Worm (Caenorhabditis elegans) whole organism, young adult: ENCODE measurements around the gene Y102A11A.1.

Experiments used
- B0035.1 ChIP-seq: sonication (generic microtip); optimal IDR thresholded peaks from 2 replicates; lab custom pipeline; 2016; ENCODE audit warnings: missing genetic modification characterization, mild to moderate bottlenecking, missing compliant biosample characterization, missing genotype, missing genetic modification reagents
- B0261.1 ChIP-seq: sonication (generic microtip); optimal IDR thresholded peaks from 2 replicates; lab custom pipeline; 2016; ENCODE audit warnings: mild to moderate bottlenecking, missing genetic modification characterization, moderate library complexity, missing compliant biosample characterization
- F52B5.7 ChIP-seq: sonication (generic microtip); optimal IDR thresholded peaks from 2 replicates; lab custom pipeline; 2016; ENCODE audit warnings: mild to moderate bottlenecking, missing genetic modification characterization, missing compliant biosample characterization
- F55B11.4 ChIP-seq: sonication (generic microtip); optimal IDR thresholded peaks from 2 replicates; lab custom pipeline; 2016; ENCODE audit warnings: missing compliant biosample characterization, missing genetic modification characterization, borderline replicate concordance; ENCODE audit not compliant: insufficient read depth
- F57C9.4 ChIP-seq: sonication (generic microtip); optimal IDR thresholded peaks from 2 replicates; lab custom pipeline; 2017; ENCODE audit warnings: mild to moderate bottlenecking, missing genetic modification characterization, missing compliant biosample characterization
- K12H6.12 ChIP-seq: fragments of 200-800 bp; sonication (Bioruptor generic); optimal IDR thresholded peaks from 2 replicates; lab custom pipeline; 2018; ENCODE audit warnings: mild to moderate bottlenecking, missing genetic modification characterization, missing compliant biosample characterization
- Y53G8AR.9 ChIP-seq: fragments of 200-800 bp; sonication (Bioruptor generic); conservative IDR thresholded peaks from 2 replicates; pipeline ENCODE4 v1.3.6; 2022; ENCODE audit warnings: missing genetic modification reagents, missing genetic modification characterization, missing compliant biosample characterization
- Y56A3A.18 ChIP-seq: fragments of 200-800 bp; sonication (Bioruptor generic); IDR thresholded peaks from 2 replicates; pipeline ENCODE4 v1.3.6; 2022; ENCODE audit warnings: missing genetic modification reagents, missing genetic modification characterization, missing compliant biosample characterization
- akir-1 ChIP-seq: fragments of 200-800 bp; sonication (Bioruptor generic); optimal IDR thresholded peaks from 2 replicates; lab custom pipeline; 2018; ENCODE audit warnings: mild to moderate bottlenecking, missing genetic modification characterization, moderate library complexity, missing compliant biosample characterization
- ama-1 ChIP-seq, 3 experiments: fragments of 150-350 bp in 1 of 3; sonication (generic microtip) in 2 of 3; optimal IDR thresholded peaks; 2 replicates each; lab custom pipeline; 2014 to 2018; ENCODE audit warnings: missing biosample characterization in 2 of 3, missing genetic modification characterization in 2 of 3, missing genetic modification reagents in 2 of 3
- attf-5 ChIP-seq: fragments of 200-800 bp; sonication (Bioruptor generic); optimal IDR thresholded peaks from 2 replicates; lab custom pipeline; 2018; ENCODE audit warnings: mild to moderate bottlenecking, missing genetic modification characterization, missing compliant biosample characterization
- cebp-1 ChIP-seq, 2 experiments: fragments of 200-800 bp in 1 of 2; sonication (Bioruptor generic) in 1 of 2; sonication (generic microtip) in 1 of 2; IDR thresholded peaks in 1 of 2; optimal IDR thresholded peaks in 1 of 2; 2 replicates each; pipeline versions ENCODE4 v1.3.6 to Lab custom; 2017 to 2022; ENCODE audit warnings: missing compliant biosample characterization in 2 of 2, missing genetic modification characterization in 2 of 2, mild to moderate bottlenecking in 1 of 2, missing genetic modification reagents in 1 of 2, moderate library complexity in 1 of 2
- cebp-2 ChIP-seq: fragments of 200-800 bp; sonication (Bioruptor generic); IDR thresholded peaks from 2 replicates; pipeline ENCODE4 v1.3.6; 2022; ENCODE audit warnings: missing genetic modification characterization, missing compliant biosample characterization
- ceh-27 ChIP-seq: fragments of 200-800 bp; sonication (Bioruptor generic); optimal IDR thresholded peaks from 2 replicates; lab custom pipeline; 2018; ENCODE audit warnings: mild to moderate bottlenecking, missing genetic modification characterization, moderate library complexity, missing compliant biosample characterization
- efl-1 ChIP-seq: fragments of 150-350 bp; optimal IDR thresholded peaks from 2 replicates; lab custom pipeline; 2014; ENCODE audit warnings: missing biosample characterization, missing genetic modification reagents, missing genetic modification characterization
- ekl-4 ChIP-seq: fragments of 200-800 bp; sonication (Bioruptor generic); IDR thresholded peaks from 2 replicates; pipeline ENCODE4 v1.3.6; 2022; ENCODE audit warnings: missing genetic modification reagents, missing genetic modification characterization, missing compliant biosample characterization
- hmg-1.2 ChIP-seq: fragments of 200-800 bp; sonication (Bioruptor generic); IDR thresholded peaks from 2 replicates; pipeline ENCODE4 v1.3.6; 2022; ENCODE audit warnings: missing genetic modification reagents, missing genetic modification characterization, missing compliant biosample characterization
- lin-35 ChIP-seq, 3 experiments: fragments of 150-350 bp in 2 of 3; sonication (generic microtip) in 1 of 3; optimal IDR thresholded peaks; 2 replicates each; lab custom pipeline; 2014 to 2018; ENCODE audit warnings: missing biosample characterization in 3 of 3, missing genetic modification characterization in 3 of 3, missing genetic modification reagents in 3 of 3
- lin-40 ChIP-seq: sonication (generic microtip); optimal IDR thresholded peaks from 2 replicates; lab custom pipeline; 2016; ENCODE audit warnings: missing genetic modification characterization, mild to moderate bottlenecking, missing compliant biosample characterization, missing genotype, missing genetic modification reagents
- madf-10 ChIP-seq: sonication (generic microtip); optimal IDR thresholded peaks from 2 replicates; lab custom pipeline; 2016; ENCODE audit warnings: mild to moderate bottlenecking, missing genetic modification characterization, missing compliant biosample characterization
- madf-3 ChIP-seq: fragments of 200-800 bp; sonication (Bioruptor generic); IDR thresholded peaks from 2 replicates; pipeline ENCODE4 v1.3.6; 2022; ENCODE audit warnings: missing genetic modification reagents, missing genetic modification characterization, missing compliant biosample characterization
- mcd-1 ChIP-seq: fragments of 200-800 bp; sonication (Bioruptor generic); IDR thresholded peaks from 2 replicates; pipeline ENCODE4 v1.3.6; 2022; ENCODE audit warnings: missing genetic modification reagents, missing genetic modification characterization, missing compliant biosample characterization
- nfyb-1 ChIP-seq: fragments of 200-800 bp; sonication (Bioruptor generic); IDR thresholded peaks from 2 replicates; pipeline ENCODE4 v1.3.6; 2022; ENCODE audit warnings: missing genetic modification reagents, missing genetic modification characterization, missing compliant biosample characterization
- nhr-120 ChIP-seq: fragments of 200-800 bp; sonication (Bioruptor generic); IDR thresholded peaks from 2 replicates; pipeline ENCODE4 v1.3.6; 2022; ENCODE audit warnings: missing genetic modification characterization, missing compliant biosample characterization
- nhr-80 ChIP-seq: sonication (generic microtip); optimal IDR thresholded peaks from 2 replicates; lab custom pipeline; 2016; ENCODE audit warnings: missing genetic modification characterization, missing compliant biosample characterization
- tbp1 ChIP-seq: fragments of 200-800 bp; sonication (Bioruptor generic); optimal IDR thresholded peaks from 2 replicates; lab custom pipeline; 2018; ENCODE audit warnings: mild to moderate bottlenecking, missing genetic modification characterization, missing compliant biosample characterization
- zfh-2 ChIP-seq: fragments of 200-800 bp; sonication (Bioruptor generic); conservative IDR thresholded peaks from 2 replicates; pipeline ENCODE4 v1.3.6; 2022; ENCODE audit warnings: missing genetic modification reagents, missing genetic modification characterization, missing compliant biosample characterization
- ztf-26 ChIP-seq: sonication (generic microtip); optimal IDR thresholded peaks from 2 replicates; lab custom pipeline; 2017; ENCODE audit warnings: missing genetic modification characterization, missing compliant biosample characterization
- ztf-28 ChIP-seq: fragments of 200-800 bp; sonication (Bioruptor generic); IDR thresholded peaks from 2 replicates; pipeline ENCODE4 v1.3.6; 2022; ENCODE audit warnings: missing genetic modification reagents, missing genetic modification characterization, missing compliant biosample characterization
- ztf-6 ChIP-seq: fragments of 200-800 bp; sonication (Bioruptor generic); IDR thresholded peaks from 2 replicates; pipeline ENCODE4 v1.3.6; 2022; ENCODE audit warnings: missing genetic modification reagents, missing genetic modification characterization, missing compliant biosample characterization

Y102A11A.1 gene

DNA sequence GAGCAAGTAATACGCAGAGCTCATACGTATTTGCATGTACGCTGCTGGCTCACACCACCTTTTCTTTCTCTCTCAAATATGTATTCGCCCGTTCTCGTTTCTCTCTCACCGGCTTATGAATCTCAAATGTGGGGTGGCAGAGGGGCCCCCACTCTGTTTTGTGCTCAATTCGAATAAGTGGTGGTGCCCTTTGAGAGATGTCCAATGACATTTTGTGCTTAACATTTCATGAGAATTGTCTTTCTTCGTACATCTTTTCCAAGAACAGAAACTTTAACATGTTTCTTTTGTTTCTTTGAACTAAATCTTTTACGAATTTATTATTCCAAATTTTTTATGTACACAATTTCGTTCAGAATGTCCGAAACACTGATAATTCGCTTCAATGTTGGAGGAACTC, 32.4 kb downstream of the Y102A11A.1 start, which contains the start of gene F49H12.3:
TSS of gene F49H12.3 (plus strand) at position 357 of the 400 bp plus-strand sequence.
- no peak for TF ChIP-seq cebp-2 (GFP tag; lab: Robert Waterston, UW)
- no peak for TF ChIP-seq ztf-26 (tag; lab: Kevin White, UChicago)
- TF ChIP-seq Y53G8AR.9 (GFP tag; lab: Robert Waterston, UW), result no peak
- no peak for TF ChIP-seq ztf-6 (GFP tag; lab: Robert Waterston, UW)
- TF ChIP-seq nhr-120, result no peak

DNA sequence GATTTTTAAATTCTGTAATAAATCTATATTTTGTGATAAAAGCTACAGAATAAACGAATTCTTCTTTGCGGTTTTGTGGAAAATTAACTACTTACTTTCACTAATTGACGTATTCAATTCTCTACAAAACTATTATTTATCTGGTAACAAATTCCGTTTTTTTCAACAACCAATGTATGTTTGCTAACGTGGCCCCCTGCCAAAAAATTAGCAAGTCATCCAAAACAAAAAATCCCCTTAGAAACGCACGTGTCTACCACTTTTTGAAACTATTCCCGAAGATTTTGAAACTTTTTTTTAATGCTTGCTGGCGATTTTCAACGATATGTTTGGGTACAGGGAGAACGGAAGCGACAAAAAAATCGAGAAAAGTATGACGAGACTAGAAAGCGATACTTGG, 33.4 kb downstream of the Y102A11A.1 start, which contains the start of gene F49H12.2:
TSS of gene F49H12.2 (plus strand) at position 301 of the 400 bp plus-strand sequence.
- TF ChIP-seq ztf-26 (tag; lab: Kevin White, UChicago), result no peak

DNA sequence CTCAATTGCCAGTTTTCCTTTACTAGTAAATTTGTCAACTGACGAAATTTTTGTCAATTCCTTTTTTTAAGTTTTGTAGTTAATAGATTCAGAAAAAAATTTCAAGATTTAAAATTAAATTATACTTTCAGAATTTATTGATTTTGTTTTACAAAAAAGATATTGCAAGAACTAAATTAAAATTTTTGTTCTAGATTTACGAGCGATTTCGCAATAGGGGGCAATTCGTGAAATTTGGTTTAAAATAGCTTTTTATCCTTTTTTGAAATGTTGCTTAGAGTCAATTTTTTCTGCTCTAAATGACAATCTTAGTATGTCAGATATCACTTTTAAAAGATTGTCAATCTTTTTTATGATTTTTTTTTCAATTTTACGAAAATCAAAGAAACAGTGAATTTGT, 33.9 kb downstream of the Y102A11A.1 start:
- TF ChIP-seq Y56A3A.18 (GFP tag; lab: Robert Waterston, UW), result no peak
- TF ChIP-seq cebp-1 (GFP tag; IDR thresholded peaks at IDR 0.05; lab: Robert Waterston, UW), result peak; percentile 63; the same call in 1 of the 2 replicates
- TF ChIP-seq cebp-1 (tag; optimal IDR thresholded peaks at IDR 0.05; lab: Kevin White, UChicago), result peak; percentile 95

DNA sequence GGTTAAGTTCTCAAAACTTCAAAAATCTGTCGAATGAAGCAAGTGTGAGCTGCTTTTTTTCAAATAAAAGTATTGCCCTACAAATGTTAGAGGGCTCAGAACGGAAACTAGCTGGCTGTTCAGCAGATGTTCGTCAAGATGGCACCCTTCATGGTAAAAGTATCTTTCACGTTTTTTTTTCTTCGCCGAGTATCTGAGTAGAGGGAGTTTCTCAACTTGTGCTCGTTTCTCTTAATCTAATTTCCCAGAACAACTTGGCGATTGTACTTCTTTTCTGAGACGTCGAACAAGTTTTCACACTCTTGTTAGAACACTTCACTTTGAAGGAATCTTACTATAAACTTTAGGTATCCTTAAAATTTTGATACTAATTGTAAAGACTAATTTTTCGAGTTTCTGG, 36.1 kb downstream of the Y102A11A.1 start:
- TF ChIP-seq B0261.1, result no peak
- no peak for TF ChIP-seq ztf-28 (GFP tag; lab: Robert Waterston, UW)
- no peak for TF ChIP-seq akir-1
- TF ChIP-seq F57C9.4 (tag; lab: Kevin White, UChicago), result no peak
- TF ChIP-seq B0035.1 (tag; lab: Kevin White, UChicago), result no peak
- TF ChIP-seq ama-1 (optimal IDR thresholded peaks at IDR 0.05; lab: Kevin White, UChicago), result no peak
- TF ChIP-seq ama-1 (GFP tag; optimal IDR thresholded peaks at IDR 0.05; lab: Kevin White, UChicago), result no peak

DNA sequence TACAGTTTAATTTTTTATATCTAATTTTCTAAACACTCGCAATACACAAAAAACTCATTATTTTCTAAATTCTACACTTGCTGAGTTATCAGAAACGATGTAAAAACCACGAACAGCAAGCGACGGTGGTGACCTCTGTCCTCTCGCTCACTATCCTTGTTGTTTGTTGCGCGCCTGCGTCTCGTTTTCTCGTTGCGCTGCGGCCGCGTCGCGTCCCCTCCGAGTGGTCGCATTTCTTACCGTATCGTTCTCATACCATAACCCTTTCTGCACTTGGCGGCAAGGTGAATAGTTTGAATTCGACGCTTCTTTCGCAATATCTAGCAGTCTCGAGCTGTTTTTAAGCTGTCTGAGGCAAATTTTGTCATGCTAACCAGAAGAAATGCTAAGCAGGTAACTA, 37.8 kb downstream of the Y102A11A.1 start, which contains the start of gene lsy-2:
TSS of gene lsy-2 (plus strand) at position 271 of the 400 bp plus-strand sequence.
- peak; percentile 8 for TF ChIP-seq efl-1 (GFP tag; lab: Kevin White, UChicago)
- TF ChIP-seq ekl-4 (GFP tag; lab: Robert Waterston, UW), result no peak
- peak; percentile 92 for TF ChIP-seq madf-3
- peak; percentile 4 for TF ChIP-seq madf-10 (tag; lab: Kevin White, UChicago)
- TF ChIP-seq zfh-2 (GFP tag; lab: Robert Waterston, UW), result peak; percentile 77
- no peak for TF ChIP-seq nfyb-1 (GFP tag; lab: Robert Waterston, UW)
- peak; percentile 27; the same call in 1 of the 2 replicates for TF ChIP-seq hmg-1.2 (GFP tag; lab: Robert Waterston, UW)
- peak; percentile 63 for TF ChIP-seq cebp-1 (GFP tag; IDR thresholded peaks at IDR 0.05; lab: Robert Waterston, UW)
- TF ChIP-seq cebp-1 (tag; optimal IDR thresholded peaks at IDR 0.05; lab: Kevin White, UChicago), result peak; percentile 88
- TF ChIP-seq mcd-1 (GFP tag; lab: Robert Waterston, UW), result peak; percentile 29; the same call in 1 of the 2 replicates
- TF ChIP-seq tbp1 (GFP tag; lab: Kevin White, UChicago), result no peak
- TF ChIP-seq attf-5 (GFP tag; lab: Kevin White, UChicago), result peak; percentile 78
- no peak for TF ChIP-seq F52B5.7
- peak in 1 of 3 experiments; percentile 49 for TF ChIP-seq lin-35 (GFP tag; optimal IDR thresholded peaks at IDR 0.05; lab: Kevin White, UChicago)
- peak; percentile 45 for TF ChIP-seq nhr-80
- TF ChIP-seq F55B11.4 (tag; lab: Kevin White, UChicago), result no peak
- peak; percentile 79 for TF ChIP-seq K12H6.12 (tag; lab: Kevin White, UChicago)
- peak; percentile 41 for TF ChIP-seq lin-40 (tag; lab: Kevin White, UChicago)
- TF ChIP-seq ceh-27, result peak; percentile 52
